Worm (Caenorhabditis elegans): ENCODE measurements around the gene rap-3.

DNA sequence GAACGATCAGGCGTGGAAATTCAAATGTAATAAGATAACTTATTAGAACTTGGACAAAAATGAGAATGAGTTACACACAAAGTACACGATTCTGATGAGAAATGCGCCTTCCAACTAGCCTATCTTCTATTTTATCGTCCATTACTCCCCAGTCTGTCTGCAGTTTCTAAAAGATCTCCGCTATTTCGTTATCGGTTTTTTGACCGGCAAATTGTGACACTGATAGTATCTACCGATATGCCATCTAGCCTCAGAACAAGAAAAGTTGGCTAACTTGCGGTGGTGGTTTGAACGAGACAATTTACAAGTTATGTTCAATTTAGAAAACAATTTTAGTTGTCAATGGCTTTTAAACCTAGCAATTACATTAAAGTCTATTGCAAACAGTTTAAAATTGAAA is 34.5 kb downstream of the rap-3 start:
- TF ChIP-seq nhr-12 (tag; optimal IDR thresholded peaks at IDR 0.05) (no peak), lin-13 (GFP tag; optimal IDR thresholded peaks at IDR 0.05) (no peak), dmd-4 (tag; optimal IDR thresholded peaks at IDR 0.05) (no peak), nhr-237 (tag; optimal IDR thresholded peaks at IDR 0.05) (no peak)

Data from whole organism, L2 larva.